Worm (Caenorhabditis elegans) whole organism, mixed stage, embryonic: ENCODE measurements around the gene daf-12.

ENCODE experiments used
- blmp-1 ChIP-seq: fragments of 150-350 bp; optimal IDR thresholded peaks from 2 replicates; lab custom pipeline; 2014; ENCODE audit warnings: missing biosample characterization, missing genetic modification characterization
- elt-3 ChIP-seq: fragments of 150-350 bp; optimal IDR thresholded peaks from 2 replicates; lab custom pipeline; 2014; ENCODE audit warnings: missing biosample characterization, missing genetic modification characterization
- ham-2 ChIP-seq: fragments of 200-800 bp; sonication (Bioruptor generic); optimal IDR thresholded peaks from 2 replicates; lab custom pipeline; 2018; ENCODE audit warnings: mild to moderate bottlenecking, missing genetic modification characterization, missing compliant biosample characterization
- lsy-2 ChIP-seq: fragments of 150-350 bp; optimal IDR thresholded peaks from 2 replicates; lab custom pipeline; 2014; ENCODE audit warnings: missing biosample characterization, missing genetic modification characterization
- pha-4 ChIP-seq: fragments of 150-350 bp; optimal IDR thresholded peaks from 2 replicates; lab custom pipeline; 2018; ENCODE audit warnings: missing biosample characterization, missing genetic modification reagents, missing genetic modification characterization
- ztf-11 ChIP-seq: fragments of 150-350 bp; optimal IDR thresholded peaks from 2 replicates; lab custom pipeline; 2014; ENCODE audit warnings: missing biosample characterization, missing genetic modification characterization

- TF ChIP-seq elt-3 (tag; lab: Kevin White, UChicago) (no peak), ham-2 (GFP tag; lab: Kevin White, UChicago) (no peak), ztf-11 (tag; lab: Kevin White, UChicago) (no peak), blmp-1 (tag; lab: Kevin White, UChicago) (no peak), lsy-2 (tag; lab: Kevin White, UChicago) (no peak), pha-4 (tag; lab: Kevin White, UChicago) (no peak)
Observed at ce11 chrX:10687317-10687716, 51.6 kb downstream of the daf-12 start.
